Worm (Caenorhabditis elegans) whole organism, L4 larva: ENCODE data around the gene copb-2.

Experiments used
- hlh-30 ChIP-seq: sonication (generic microtip); optimal IDR thresholded peaks from 2 replicates; lab custom pipeline; 2017; ENCODE audit warnings: antibody characterized with exemption, mild to moderate bottlenecking, missing genetic modification characterization, missing compliant biosample characterization; ENCODE audit not compliant: insufficient read depth
- zag-1 ChIP-seq: fragments of 150-350 bp; optimal IDR thresholded peaks from 2 replicates; lab custom pipeline; 2014; ENCODE audit warnings: missing biosample characterization, missing genetic modification characterization

ce11 chrIV:9443940-9444339 lies 15.6 kb upstream of the copb-2 start, which contains the start of gene F38E11.9:
- TF ChIP-seq hlh-30 (tag; lab: Kevin White, UChicago) (no peak), zag-1 (tag; lab: Kevin White, UChicago) (no peak)
